Fruit fly (Drosophila melanogaster): ENCODE measurements around the gene ntc.

The ntc gene

DNA sequence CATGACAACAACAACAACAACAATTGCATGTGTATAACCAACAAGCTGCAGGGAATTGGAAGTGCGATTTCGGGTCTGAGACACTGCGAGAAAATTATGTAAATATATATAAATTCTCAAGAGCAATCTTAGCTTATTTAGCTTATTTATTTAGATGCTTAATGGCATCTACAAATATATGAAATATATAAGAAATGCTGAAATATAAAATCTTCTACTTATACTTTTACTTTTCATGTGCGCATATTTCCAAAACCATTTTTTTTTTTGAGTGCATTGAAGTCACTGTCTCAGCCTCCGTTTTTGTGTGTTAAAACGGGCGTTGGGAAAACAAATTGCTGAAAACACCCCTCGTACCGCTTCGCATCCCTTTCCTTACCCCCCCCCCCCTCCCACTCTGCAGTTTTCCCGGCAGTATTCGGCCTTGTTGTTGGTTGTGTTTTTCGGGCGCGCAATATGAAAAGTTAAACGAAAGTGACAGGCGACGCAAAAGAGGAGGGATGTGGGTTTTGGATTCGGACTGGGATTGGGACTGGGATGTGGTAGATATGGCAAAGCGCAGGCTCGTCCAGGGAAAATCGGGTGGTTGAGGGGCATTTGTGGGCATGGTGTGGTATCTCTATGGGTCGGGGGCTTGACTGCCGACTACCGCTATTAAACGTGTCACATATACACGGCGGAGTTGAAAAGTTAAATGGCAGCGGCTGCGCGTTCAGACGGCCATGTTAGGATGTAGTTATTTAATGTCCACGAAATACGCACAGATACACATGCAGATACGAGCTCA is 49.1 kb upstream of the ntc start:
- no peak for TF ChIP-seq HLH106 (tag; optimal IDR thresholded peaks at IDR 0.05)
- TF ChIP-seq dsf (GFP tag; optimal IDR thresholded peaks at IDR 0.05; ENCODE audit: borderline replicate concordance) = no peak
- no peak for TF ChIP-seq Abd-B (GFP tag; optimal IDR thresholded peaks at IDR 0.05)
- TF ChIP-seq h (GFP tag; optimal IDR thresholded peaks at IDR 0.05) = peak; percentile 9
- no peak for TF ChIP-seq Dif (GFP tag; optimal IDR thresholded peaks at IDR 0.05; ENCODE audit: partially characterized antibody)
- TF ChIP-seq pan (optimal IDR thresholded peaks at IDR 0.05) = no peak
- no peak for TF ChIP-seq lola (GFP tag; optimal IDR thresholded peaks at IDR 0.05)
- TF ChIP-seq rgr (GFP tag; optimal IDR thresholded peaks at IDR 0.05) = no peak
- TF ChIP-seq dl (GFP tag; optimal IDR thresholded peaks at IDR 0.05; ENCODE audit: insufficient read depth in 1 of 2, partially characterized antibody in 2 of 2) = no peak
- TF ChIP-seq br (GFP tag; optimal IDR thresholded peaks at IDR 0.05) = no peak
- TF ChIP-seq OdsH (GFP tag; optimal IDR thresholded peaks at IDR 0.05) = peak; percentile 2
- no peak for TF ChIP-seq woc (GFP tag; optimal IDR thresholded peaks at IDR 0.05)

DNA sequence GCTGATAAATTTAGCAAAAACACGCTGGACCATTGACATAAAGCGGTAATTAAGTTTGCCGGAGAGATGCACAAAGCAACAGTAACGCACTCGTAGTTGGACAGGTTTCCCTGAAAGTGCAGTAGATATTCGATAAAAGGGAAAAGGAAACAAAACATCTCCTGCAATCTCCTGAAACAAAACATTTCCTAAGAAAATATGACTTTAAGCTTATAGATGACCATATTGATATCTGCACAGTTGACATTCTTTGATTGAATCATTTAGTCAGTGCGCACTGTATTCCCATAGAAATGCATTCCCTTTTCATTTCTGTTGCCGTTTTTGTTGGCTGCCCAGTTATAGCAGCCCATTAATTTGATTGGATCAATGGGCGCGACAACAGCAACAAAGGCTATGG is 46.6 kb upstream of the ntc start:
- no peak for TF ChIP-seq usp (GFP tag; optimal IDR thresholded peaks at IDR 0.05)
- no peak for TF ChIP-seq lola (GFP tag; optimal IDR thresholded peaks at IDR 0.05)
- peak; percentile 24 for TF ChIP-seq rgr (GFP tag; optimal IDR thresholded peaks at IDR 0.05)
- no peak for TF ChIP-seq h (GFP tag; optimal IDR thresholded peaks at IDR 0.05)
- TF ChIP-seq fru (GFP tag; optimal IDR thresholded peaks at IDR 0.05) = peak; percentile 4

DNA sequence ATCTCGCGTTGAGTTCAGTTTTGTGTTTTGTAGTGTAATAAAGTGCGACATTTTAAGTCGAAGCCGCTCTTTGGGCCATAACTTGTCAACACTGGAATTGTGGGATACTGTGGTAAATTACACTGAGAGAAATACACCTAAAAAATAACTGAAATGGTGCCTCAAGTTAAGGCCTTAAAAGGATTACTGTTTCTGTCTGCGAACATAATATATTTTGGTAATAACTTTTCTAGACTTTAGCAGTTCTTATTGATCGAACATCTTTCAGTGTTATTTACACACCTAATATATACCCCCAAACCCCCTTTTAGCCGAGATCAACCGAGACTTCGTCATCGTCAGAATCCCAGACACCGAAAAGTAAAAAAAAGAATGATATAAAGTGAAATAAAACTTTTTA is 45.6 kb upstream of the ntc start:
- peak; percentile 53 for TF ChIP-seq h (GFP tag; optimal IDR thresholded peaks at IDR 0.05)
- no peak for TF ChIP-seq Myc (optimal IDR thresholded peaks at IDR 0.05)
- no peak for TF ChIP-seq lola (GFP tag; optimal IDR thresholded peaks at IDR 0.05)
- peak; percentile 13 for TF ChIP-seq rgr (GFP tag; optimal IDR thresholded peaks at IDR 0.05)
- peak; percentile 35 for TF ChIP-seq ey (GFP tag; optimal IDR thresholded peaks at IDR 0.05)
- TF ChIP-seq sv (GFP tag; optimal IDR thresholded peaks at IDR 0.05) = no peak
- no peak for TF ChIP-seq N (GFP tag; optimal IDR thresholded peaks at IDR 0.05)
- TF ChIP-seq HLH106 (tag; optimal IDR thresholded peaks at IDR 0.05) = peak; percentile 15
- TF ChIP-seq usp (GFP tag; optimal IDR thresholded peaks at IDR 0.05) = no peak
- TF ChIP-seq tai (GFP tag; optimal IDR thresholded peaks at IDR 0.05) = no peak
- no peak for TF ChIP-seq GATAd (GFP tag; optimal IDR thresholded peaks at IDR 0.05)
- TF ChIP-seq br (GFP tag; optimal IDR thresholded peaks at IDR 0.05) = peak; percentile 16
- peak in 1 of 2 experiments; percentile 37 for TF ChIP-seq foxo (GFP tag; optimal IDR thresholded peaks at IDR 0.05)
- no peak for TF ChIP-seq Rel (GFP tag; optimal IDR thresholded peaks at IDR 0.05)
- TF ChIP-seq Rel (tag; optimal IDR thresholded peaks at IDR 0.05) = no peak
- TF ChIP-seq fru (GFP tag; optimal IDR thresholded peaks at IDR 0.05) = peak; percentile 8
- no peak for TF ChIP-seq Sp1 (GFP tag; optimal IDR thresholded peaks at IDR 0.05)
- peak; percentile 3 for TF ChIP-seq OdsH (GFP tag; optimal IDR thresholded peaks at IDR 0.05)

DNA sequence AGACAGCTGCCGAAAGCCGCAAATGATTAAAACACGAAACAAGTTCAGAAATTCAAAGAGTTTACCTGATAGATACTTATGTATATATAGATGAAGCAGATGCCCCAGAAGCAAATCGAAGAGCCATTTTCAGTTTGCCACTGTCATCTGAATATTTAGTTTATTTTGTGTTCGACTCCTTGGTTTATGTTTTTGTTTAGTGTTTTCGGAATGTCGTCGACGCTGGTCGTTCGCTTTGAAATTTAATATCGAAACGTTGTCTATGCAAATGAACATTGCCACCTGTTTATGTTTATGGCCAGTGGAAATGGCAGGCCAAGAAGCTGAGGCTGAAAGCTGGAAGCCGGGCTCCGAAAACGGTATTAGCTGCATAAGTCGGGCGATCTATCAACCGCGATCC is 44.8 kb upstream of the ntc start:
- TF ChIP-seq N (GFP tag; optimal IDR thresholded peaks at IDR 0.05) (no peak), Dfd (GFP tag; optimal IDR thresholded peaks at IDR 0.05) (no peak), Vsx2 (GFP tag; optimal IDR thresholded peaks at IDR 0.05; ENCODE audit: partially characterized antibody) (no peak), ey (GFP tag; optimal IDR thresholded peaks at IDR 0.05) (no peak), sv (GFP tag; optimal IDR thresholded peaks at IDR 0.05) (no peak), h (GFP tag; optimal IDR thresholded peaks at IDR 0.05) (no peak), fru (GFP tag; optimal IDR thresholded peaks at IDR 0.05) (no peak), tai (GFP tag; optimal IDR thresholded peaks at IDR 0.05) (no peak)

DNA sequence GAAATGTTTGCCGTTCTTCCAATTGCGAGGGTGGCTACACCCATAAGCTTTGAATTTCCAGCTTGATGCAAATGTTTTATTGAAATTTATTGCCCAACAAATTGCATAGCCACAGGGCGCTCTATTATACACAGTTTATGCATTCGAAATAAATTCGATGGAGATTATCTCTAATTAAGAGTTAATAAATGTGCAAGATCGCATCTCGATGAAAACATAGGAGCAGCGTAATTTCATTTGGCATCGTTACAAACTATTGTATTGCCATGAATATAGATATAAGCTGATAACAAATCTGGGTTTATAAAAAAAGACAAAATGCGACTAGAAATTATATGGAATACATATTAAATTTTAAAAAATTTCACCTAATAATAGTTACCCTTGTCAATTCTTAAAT is 44.2 kb upstream of the ntc start:
- TF ChIP-seq dmrt93B (GFP tag; optimal IDR thresholded peaks at IDR 0.05) (no peak), Jra (GFP tag; optimal IDR thresholded peaks at IDR 0.05) (no peak), Hr83 (GFP tag; optimal IDR thresholded peaks at IDR 0.05; ENCODE audit: poor library complexity, severe bottlenecking) (no peak), Dif (GFP tag; optimal IDR thresholded peaks at IDR 0.05; ENCODE audit: partially characterized antibody) (no peak), ey (GFP tag; optimal IDR thresholded peaks at IDR 0.05) (no peak), tai (GFP tag; optimal IDR thresholded peaks at IDR 0.05) (no peak), h (GFP tag; optimal IDR thresholded peaks at IDR 0.05) (no peak), brk (GFP tag; optimal IDR thresholded peaks at IDR 0.05) (no peak), lola (GFP tag; optimal IDR thresholded peaks at IDR 0.05) (no peak), sage (GFP tag; optimal IDR thresholded peaks at IDR 0.05) (no peak), Hnf4 (GFP tag; optimal IDR thresholded peaks at IDR 0.05) (no peak), N (GFP tag; optimal IDR thresholded peaks at IDR 0.05) (no peak), CG32264 (GFP tag; optimal IDR thresholded peaks at IDR 0.05) (no peak)

Measured in whole organism, wandering third instar larva.